Worm (Caenorhabditis elegans): ENCODE data around the gene spp-13.
A peak's percentile ranks its signal among the peaks of the same experiment; 100 is the strongest.

Gene spp-13

DNA sequence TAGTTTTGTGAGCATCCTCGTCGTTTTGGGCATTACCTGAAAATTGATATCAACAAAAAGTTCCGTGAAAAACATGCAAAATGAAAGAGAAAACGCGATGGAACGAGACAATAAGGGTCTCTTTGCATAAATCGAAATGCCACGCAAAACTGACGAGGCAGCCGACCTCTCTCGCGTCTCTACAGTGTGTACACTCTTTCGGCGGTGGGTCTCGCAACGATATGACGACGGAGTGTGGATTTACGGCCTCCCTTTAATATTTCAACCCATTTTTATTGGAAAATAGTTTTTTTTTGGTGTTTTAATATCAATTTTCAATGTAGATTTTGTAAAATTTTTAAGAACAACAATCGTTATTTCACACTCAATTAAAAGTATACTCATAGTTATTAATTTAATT, 3.7 kb upstream of the spp-13 start, which contains the start of gene tag-123 (continued):
- no peak for TF ChIP-seq sdz-12 (GFP tag; optimal IDR thresholded peaks at IDR 0.05)
- TF ChIP-seq snpc-4 (tag; optimal IDR thresholded peaks at IDR 0.05), result no peak
- TF ChIP-seq fkh-10 (GFP tag; optimal IDR thresholded peaks at IDR 0.05), result peak; percentile 46
- TF ChIP-seq jun-1 (tag; optimal IDR thresholded peaks at IDR 0.05), result no peak
- TF ChIP-seq dpl-1 (GFP tag; optimal IDR thresholded peaks at IDR 0.05), result peak; percentile 59
- no peak for TF ChIP-seq madf-9 (GFP tag; conservative IDR thresholded peaks at IDR 0.05)
- 0 out of 2 replicates have a peak, but pooled peaks have one; percentile 9 for TF ChIP-seq pha-4 (GFP tag; IDR thresholded peaks at IDR 0.05)
- TF ChIP-seq pha-4 (tag; optimal IDR thresholded peaks at IDR 0.05), result peak; percentile 68
- TF ChIP-seq tag-97 (GFP tag; IDR thresholded peaks at IDR 0.05), result no peak
- no peak for TF ChIP-seq zfp-2 (tag; optimal IDR thresholded peaks at IDR 0.05)
- TF ChIP-seq unc-62 (GFP tag; optimal IDR thresholded peaks at IDR 0.05 in 1 of 2), result no peak
- no peak for TF ChIP-seq unc-62 (tag; optimal IDR thresholded peaks at IDR 0.05)
- TF ChIP-seq php-3 (GFP tag; IDR thresholded peaks at IDR 0.05), result no peak
- TF ChIP-seq T26A8.4 (GFP tag; IDR thresholded peaks at IDR 0.05), result 0 out of 2 replicates have a peak, but pooled peaks have one; percentile 19
- TF ChIP-seq snpc-1.2 (GFP tag; IDR thresholded peaks at IDR 0.05), result no peak
- no peak for TF ChIP-seq vab-7 (GFP tag; IDR thresholded peaks at IDR 0.05)
- no peak for TF ChIP-seq nhr-41 (GFP tag; IDR thresholded peaks at IDR 0.05)
- TF ChIP-seq zfp-3 (GFP tag; conservative IDR thresholded peaks at IDR 0.05), result no peak
- TF ChIP-seq unc-39 (tag; optimal IDR thresholded peaks at IDR 0.05), result no peak
- no peak for TF ChIP-seq duxl-1 (tag; optimal IDR thresholded peaks at IDR 0.05; ENCODE audit: poor library complexity)
- no peak for TF ChIP-seq F44E2.7 (GFP tag; IDR thresholded peaks at IDR 0.05)
- no peak for TF ChIP-seq ceh-28 (tag; optimal IDR thresholded peaks at IDR 0.05)
- TF ChIP-seq ceh-20 (GFP tag; IDR thresholded peaks at IDR 0.05), result no peak
- TF ChIP-seq aly-2 (tag; optimal IDR thresholded peaks at IDR 0.05), result no peak
- TF ChIP-seq egl-27 (tag; optimal IDR thresholded peaks at IDR 0.05), result no peak
- TF ChIP-seq hif-1 (tag; optimal IDR thresholded peaks at IDR 0.05), result peak in 1 of 2 experiments; percentile 47
- no peak for TF ChIP-seq zip-2 (tag; optimal IDR thresholded peaks at IDR 0.05)
- TF ChIP-seq egl-43 (GFP tag; IDR thresholded peaks at IDR 0.05), result no peak
- TF ChIP-seq T20F7.1 (GFP tag; optimal IDR thresholded peaks at IDR 0.05), result no peak
- TF ChIP-seq madf-5 (GFP tag; IDR thresholded peaks at IDR 0.05), result no peak
- no peak for TF ChIP-seq nhr-42 (GFP tag; IDR thresholded peaks at IDR 0.05)
- TF ChIP-seq zip-11 (GFP tag; IDR thresholded peaks at IDR 0.05), result no peak
- TF ChIP-seq nhr-28 (tag; optimal IDR thresholded peaks at IDR 0.05), result peak; percentile 16
- TF ChIP-seq nhr-25 (tag; optimal IDR thresholded peaks at IDR 0.05; ENCODE audit: borderline replicate concordance, insufficient read depth), result peak; percentile 7
- TF ChIP-seq daf-12 (tag; optimal IDR thresholded peaks at IDR 0.05), result no peak
- TF ChIP-seq lin-13 (GFP tag; optimal IDR thresholded peaks at IDR 0.05), result peak; percentile 26
- TF ChIP-seq ztf-7 (tag; optimal IDR thresholded peaks at IDR 0.05), result no peak
- TF ChIP-seq ceh-62 (tag; optimal IDR thresholded peaks at IDR 0.05), result no peak
- TF ChIP-seq ama-1 (optimal IDR thresholded peaks at IDR 0.05), result no peak
- no peak for TF ChIP-seq lir-3 (tag; optimal IDR thresholded peaks at IDR 0.05)
- no peak for TF ChIP-seq daf-19 (GFP tag; conservative IDR thresholded peaks at IDR 0.05)
- TF ChIP-seq aha-1 (tag), result peak; percentile 98
- no peak for TF ChIP-seq ces-1 (GFP tag; optimal IDR thresholded peaks at IDR 0.05)
- TF ChIP-seq dmd-8 (GFP tag; IDR thresholded peaks at IDR 0.05), result no peak
- TF ChIP-seq lsy-2 (tag; optimal IDR thresholded peaks at IDR 0.05), result peak in 1 of 2 experiments; percentile 73
- TF ChIP-seq dve-1 (tag; optimal IDR thresholded peaks at IDR 0.05; ENCODE audit: insufficient read depth), result peak; percentile 69
- no peak for TF ChIP-seq nhr-111 (GFP tag; optimal IDR thresholded peaks at IDR 0.05)
- TF ChIP-seq nhr-48 (tag; optimal IDR thresholded peaks at IDR 0.05), result no peak
- TF ChIP-seq nhr-6 (tag; optimal IDR thresholded peaks at IDR 0.05), result peak; percentile 71
- TF ChIP-seq R02D3.7 (tag; optimal IDR thresholded peaks at IDR 0.05), result peak; percentile 53
- 0 out of 2 replicates have a peak, but pooled peaks have one; percentile 15 for TF ChIP-seq arid-1 (GFP tag; conservative IDR thresholded peaks at IDR 0.05)
- no peak for TF ChIP-seq ceh-32 (tag; optimal IDR thresholded peaks at IDR 0.05; ENCODE audit: poor library complexity)
- TF ChIP-seq ceh-82 (tag; optimal IDR thresholded peaks at IDR 0.05), result no peak

Measured in whole organism, L4 larva.